Worm (Caenorhabditis elegans): Measurements from ENCODE around the gene ZK1320.5.

The ZK1320.5 gene

ce11 chrII:9690067-9690632 lies 24.7 kb upstream of the ZK1320.5 start:
- peak; percentile 78 for TF ChIP-seq unc-42 (tag; optimal IDR thresholded peaks at IDR 0.05)
- no peak for TF ChIP-seq che-1 (tag; optimal IDR thresholded peaks at IDR 0.05)

ce11 chrII:9686663-9687193 lies 21.3 kb upstream of the ZK1320.5 start, which contains the start of gene ZK1320.9:
Gene ZK1320.9 (minus strand): TSS chrII:9686713.
- no peak for TF ChIP-seq pag-3 (tag; optimal IDR thresholded peaks at IDR 0.05; ENCODE audit: borderline replicate concordance)
- TF ChIP-seq pha-2 (tag; optimal IDR thresholded peaks at IDR 0.05): no peak
- TF ChIP-seq ceh-19 (GFP tag; optimal IDR thresholded peaks at IDR 0.05): no peak
- TF ChIP-seq elt-4 (tag; optimal IDR thresholded peaks at IDR 0.05): no peak
- no peak for TF ChIP-seq ztf-16 (tag; optimal IDR thresholded peaks at IDR 0.05)
- no peak for TF ChIP-seq nfya-1 (tag; optimal IDR thresholded peaks at IDR 0.05)
- no peak for TF ChIP-seq ceh-48 (tag; optimal IDR thresholded peaks at IDR 0.05)
- TF ChIP-seq sox-4 (tag; optimal IDR thresholded peaks at IDR 0.05): no peak
- TF ChIP-seq T23F11.4 (GFP tag; optimal IDR thresholded peaks at IDR 0.05): no peak
- TF ChIP-seq pros-1 (tag; optimal IDR thresholded peaks at IDR 0.05): no peak

- no peak for TF ChIP-seq rnt-1 (tag; optimal IDR thresholded peaks at IDR 0.05)
- TF ChIP-seq unc-86 (tag; optimal IDR thresholded peaks at IDR 0.05): no peak
- TF ChIP-seq fkh-6 (tag; optimal IDR thresholded peaks at IDR 0.05): no peak
- no peak for TF ChIP-seq hlh-15 (tag; optimal IDR thresholded peaks at IDR 0.05)
- no peak for TF ChIP-seq pax-1 (tag; optimal IDR thresholded peaks at IDR 0.05)
- TF ChIP-seq K09A11.1 (tag; optimal IDR thresholded peaks at IDR 0.05; ENCODE audit: insufficient read depth): no peak
- no peak for TF ChIP-seq nfya-1 (tag; optimal IDR thresholded peaks at IDR 0.05)
- no peak for TF ChIP-seq elt-2 (tag; optimal IDR thresholded peaks at IDR 0.05)
- TF ChIP-seq nhr-232 (tag; optimal IDR thresholded peaks at IDR 0.05): no peak
- no peak for TF ChIP-seq ceh-30 (tag; optimal IDR thresholded peaks at IDR 0.05)
- TF ChIP-seq tbx-2 (tag; optimal IDR thresholded peaks at IDR 0.05): no peak
- TF ChIP-seq ceh-9 (tag; optimal IDR thresholded peaks at IDR 0.05): no peak
- no peak for TF ChIP-seq dmd-4 (tag; optimal IDR thresholded peaks at IDR 0.05; ENCODE audit: borderline replicate concordance)
- TF ChIP-seq unc-42 (tag; optimal IDR thresholded peaks at IDR 0.05): no peak
- TF ChIP-seq lim-6 (tag; optimal IDR thresholded peaks at IDR 0.05): no peak
- no peak for TF ChIP-seq ceh-22 (tag; optimal IDR thresholded peaks at IDR 0.05)
These were observed 18.7 kb upstream of the ZK1320.5 start for ce11 chrII:9684175-9684574.

ce11 chrII:9682044-9682443 lies 16.6 kb upstream of the ZK1320.5 start:
- TF ChIP-seq unc-42 (tag; optimal IDR thresholded peaks at IDR 0.05) (peak; percentile 50), fax-1 (tag; optimal IDR thresholded peaks at IDR 0.05) (no peak), fkh-10 (GFP tag; optimal IDR thresholded peaks at IDR 0.05) (no peak)

ce11 chrII:9680493-9680892 lies 15.0 kb upstream of the ZK1320.5 start, which contains the start of gene ZK1320.13:
Gene ZK1320.13 (plus strand): TSS chrII:9680793.
- TF ChIP-seq ztf-16 (tag; optimal IDR thresholded peaks at IDR 0.05) (no peak), unc-42 (tag; optimal IDR thresholded peaks at IDR 0.05) (no peak), mec-3 (tag; optimal IDR thresholded peaks at IDR 0.05; ENCODE audit: borderline replicate concordance) (no peak), ceh-24 (tag; optimal IDR thresholded peaks at IDR 0.05) (no peak), npax-4 (tag; optimal IDR thresholded peaks at IDR 0.05) (no peak), ceh-45 (GFP tag; IDR thresholded peaks at IDR 0.05) (no peak), ceh-6 (GFP tag; optimal IDR thresholded peaks at IDR 0.05) (no peak), ceh-48 (tag; optimal IDR thresholded peaks at IDR 0.05) (no peak), Y22D7AL.16 (tag; optimal IDR thresholded peaks at IDR 0.05) (no peak), ets-4 (tag; optimal IDR thresholded peaks at IDR 0.05) (no peak)
